Worm (Caenorhabditis elegans) whole organism, early embryonic: Measurements from ENCODE around the gene his-3.
"Not testable (repeated sequence)": the region's sequence is repeated elsewhere in the genome, so short reads cannot be mapped to it uniquely, and the experiment has no call there.

Experiments used
- B0310.2 ChIP-seq: sonication (generic microtip); optimal IDR thresholded peaks from 2 replicates; lab custom pipeline; 2016; ENCODE audit warnings: mild to moderate bottlenecking, missing genetic modification characterization, missing compliant biosample characterization
- F13C5.2 ChIP-seq: sonication (generic microtip); optimal IDR thresholded peaks from 2 replicates; lab custom pipeline; 2017; ENCODE audit warnings: mild to moderate bottlenecking, missing genetic modification characterization, inconsistent platforms, missing compliant biosample characterization
- ama-1 ChIP-seq: fragments of 150-350 bp; optimal IDR thresholded peaks from 2 replicates; lab custom pipeline; 2014
- ceh-13 ChIP-seq: fragments of 200-800 bp; sonication (Bioruptor generic); optimal IDR thresholded peaks from 2 replicates; lab custom pipeline; 2018; ENCODE audit warnings: mild to moderate bottlenecking, missing genetic modification characterization, missing compliant biosample characterization
- flt-1 ChIP-seq: fragments of 200-800 bp; sonication (Bioruptor generic); IDR thresholded peaks from 2 replicates; pipeline ENCODE4 v1.3.6; 2022; ENCODE audit warnings: missing genetic modification characterization, missing compliant biosample characterization
- hmbx-1 ChIP-seq: sonication (generic microtip); optimal IDR thresholded peaks from 2 replicates; lab custom pipeline; 2016; ENCODE audit warnings: mild to moderate bottlenecking, missing genetic modification characterization, missing compliant biosample characterization
- pes-1 ChIP-seq: fragments of 200-800 bp; sonication (Bioruptor generic); IDR thresholded peaks from 2 replicates; pipeline ENCODE4 v1.3.6; 2022; ENCODE audit warnings: missing genetic modification reagents, missing genetic modification characterization, missing compliant biosample characterization

ce11 chrV:16040140-16040827 is at the start of gene his-3, which contains the start of gene his-4:
- not testable (repeated sequence) for TF ChIP-seq hmbx-1 (tag; lab: Kevin White, UChicago); F13C5.2; ceh-13 (GFP tag; lab: Kevin White, UChicago); B0310.2
- TF ChIP-seq ama-1 (lab: Kevin White, UChicago): peak; percentile 87
- peak; percentile 80 for TF ChIP-seq pes-1 (GFP tag; lab: Robert Waterston, UW)
- peak; percentile 59; the same call in 1 of the 2 replicates for TF ChIP-seq flt-1 (GFP tag; lab: Robert Waterston, UW)
